Fruit fly (Drosophila melanogaster): ENCODE results near the gene kug.
A peak's percentile ranks its signal among the peaks of the same experiment; 100 is the strongest.

The kug gene

DNA sequence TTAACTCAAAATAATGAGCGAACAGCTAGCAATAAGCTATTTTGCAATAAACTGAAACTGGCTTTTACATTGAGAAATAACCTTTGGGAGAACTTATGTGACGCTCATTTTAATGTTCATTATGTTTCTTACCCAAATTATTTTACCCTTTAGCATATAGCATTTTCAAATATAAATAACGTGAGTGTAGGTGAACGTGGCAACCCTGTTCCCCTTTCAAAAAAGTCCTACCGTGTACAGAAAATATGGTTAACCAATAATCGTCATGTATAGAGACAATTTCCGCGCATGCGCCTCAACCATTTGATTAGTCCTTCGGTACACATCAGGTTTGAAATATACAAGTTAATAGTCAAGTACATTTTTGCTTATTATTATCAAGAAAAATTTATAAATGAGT lies 11.1 kb upstream of the kug start:
- TF ChIP-seq psq (optimal IDR thresholded peaks at IDR 0.05) = no peak
- TF ChIP-seq usp (GFP tag; optimal IDR thresholded peaks at IDR 0.05) = no peak
- TF ChIP-seq CG8478 (optimal IDR thresholded peaks at IDR 0.05) = no peak
- no peak for TF ChIP-seq EcR (GFP tag; optimal IDR thresholded peaks at IDR 0.05)
- no peak for TF ChIP-seq pan (optimal IDR thresholded peaks at IDR 0.05)
- TF ChIP-seq Dll (optimal IDR thresholded peaks at IDR 0.05) = no peak

DNA sequence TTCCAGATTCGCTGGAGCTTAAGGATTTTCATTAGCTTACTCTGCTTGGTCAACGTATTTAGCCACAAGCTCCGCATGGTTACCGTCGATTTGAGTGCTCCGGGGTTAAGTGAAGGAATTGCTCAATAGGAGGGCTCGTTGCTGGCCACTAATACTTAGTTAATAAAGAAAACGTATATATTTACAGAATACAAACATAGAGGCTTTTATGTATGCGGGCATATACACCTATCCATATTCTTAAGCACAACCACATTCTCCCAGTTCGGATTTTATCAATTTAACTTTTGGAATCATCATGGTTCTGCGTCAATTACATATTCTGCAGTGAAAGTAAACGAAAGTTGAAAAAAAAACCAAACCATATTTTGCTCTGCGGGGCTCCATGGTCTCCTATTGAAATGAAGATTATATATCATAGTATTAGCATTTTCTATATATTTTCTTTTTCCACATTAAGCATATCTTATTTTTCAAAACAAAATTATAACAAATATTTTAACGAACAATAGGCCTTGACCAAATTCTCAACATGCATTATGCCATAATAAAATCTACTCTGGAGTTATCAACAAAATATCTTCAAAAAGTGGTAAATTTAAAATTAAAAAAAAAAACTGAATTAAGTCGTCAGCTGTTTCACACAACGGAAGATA lies 4.9 kb upstream of the kug start, which contains the start of the genes Tom20 and Gabat:
Gene Tom20, plus strand, starts transcription at position 564 of the 656 bp plus-strand sequence.
Gene Gabat, minus strand, starts transcription at position 606 of the 656 bp plus-strand sequence.
- no peak for TF ChIP-seq Dll (optimal IDR thresholded peaks at IDR 0.05)
- TF ChIP-seq EcR (GFP tag; optimal IDR thresholded peaks at IDR 0.05) = no peak
- no peak for TF ChIP-seq pan (optimal IDR thresholded peaks at IDR 0.05)
- TF ChIP-seq usp (GFP tag; optimal IDR thresholded peaks at IDR 0.05) = no peak
- no peak for TF ChIP-seq CG8478 (optimal IDR thresholded peaks at IDR 0.05)
- TF ChIP-seq psq (optimal IDR thresholded peaks at IDR 0.05) = no peak

- TF ChIP-seq psq (optimal IDR thresholded peaks at IDR 0.05) (no peak), Dll (optimal IDR thresholded peaks at IDR 0.05) (no peak), CG8478 (optimal IDR thresholded peaks at IDR 0.05) (no peak), usp (GFP tag; optimal IDR thresholded peaks at IDR 0.05) (no peak), pan (optimal IDR thresholded peaks at IDR 0.05) (no peak), EcR (GFP tag; optimal IDR thresholded peaks at IDR 0.05) (no peak)
These were observed 4.0 kb upstream of the kug start for dm6 chr3L:20000878-20001640.

DNA sequence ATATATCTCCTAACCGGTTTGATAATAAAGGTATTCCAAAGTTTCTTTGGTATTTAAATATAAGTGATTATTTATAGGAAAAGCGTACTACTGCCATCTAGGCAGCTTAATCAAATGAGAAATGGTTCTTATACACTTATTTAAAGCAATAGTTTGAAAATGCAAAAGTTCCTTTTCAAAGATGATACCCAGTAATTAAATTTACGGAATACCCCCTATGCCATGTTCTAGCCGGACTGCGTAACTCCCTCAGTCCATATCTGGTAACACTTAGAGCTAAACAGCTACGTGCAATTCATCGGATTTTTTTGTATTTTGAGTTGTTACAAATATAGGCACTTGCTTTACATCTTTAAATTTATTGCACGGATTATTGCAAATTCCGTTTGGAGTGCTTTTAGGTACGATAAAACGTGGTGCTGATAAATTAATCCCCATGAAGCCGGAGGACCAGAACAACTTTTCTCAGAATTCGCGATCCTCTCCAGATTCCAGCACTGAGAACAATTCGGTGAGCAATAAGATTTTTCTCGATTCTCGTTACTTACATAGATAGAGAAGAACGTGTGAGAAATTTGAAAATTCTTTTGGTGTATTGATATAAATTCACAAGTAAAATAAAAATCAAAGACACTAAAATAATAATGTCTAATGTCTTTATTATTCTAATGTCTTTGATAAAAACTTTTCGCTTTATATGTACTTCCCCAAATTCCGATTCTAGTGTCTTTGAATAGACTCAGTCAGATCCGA lies 2.4 kb upstream of the kug start, which contains the start of gene CG7668:
Gene CG7668, plus strand, starts transcription at position 255 of the 753 bp plus-strand sequence.
- TF ChIP-seq Dll (optimal IDR thresholded peaks at IDR 0.05) (no peak), EcR (GFP tag; optimal IDR thresholded peaks at IDR 0.05) (no peak), pan (optimal IDR thresholded peaks at IDR 0.05) (peak; percentile 49)

DNA sequence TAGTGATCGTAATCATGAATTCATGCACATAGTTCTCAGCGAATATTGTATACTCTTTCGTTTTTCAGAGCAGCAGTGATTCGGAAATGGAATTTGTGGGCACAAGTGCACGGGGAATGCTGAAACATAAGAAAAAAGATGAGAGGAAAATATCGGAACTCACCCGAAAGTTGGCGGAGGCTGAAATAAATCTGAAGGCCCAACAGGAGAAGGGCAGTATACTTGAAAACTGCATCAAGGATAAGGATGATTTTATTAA lies 1.9 kb upstream of the kug start:
- no peak for TF ChIP-seq pan (optimal IDR thresholded peaks at IDR 0.05)
- TF ChIP-seq EcR (GFP tag; optimal IDR thresholded peaks at IDR 0.05) = no peak
- no peak for TF ChIP-seq Dll (optimal IDR thresholded peaks at IDR 0.05)
- TF ChIP-seq usp (GFP tag; optimal IDR thresholded peaks at IDR 0.05) = no peak

- TF ChIP-seq pan (optimal IDR thresholded peaks at IDR 0.05) = no peak
- TF ChIP-seq Dll (optimal IDR thresholded peaks at IDR 0.05) = no peak
- no peak for TF ChIP-seq CG8478 (optimal IDR thresholded peaks at IDR 0.05)
- TF ChIP-seq psq (optimal IDR thresholded peaks at IDR 0.05) = no peak
- no peak for TF ChIP-seq usp (GFP tag; optimal IDR thresholded peaks at IDR 0.05)
- TF ChIP-seq EcR (GFP tag; optimal IDR thresholded peaks at IDR 0.05) = no peak
These were observed 645 bp upstream of the kug start for dm6 chr3L:20004442-20004869.

DNA sequence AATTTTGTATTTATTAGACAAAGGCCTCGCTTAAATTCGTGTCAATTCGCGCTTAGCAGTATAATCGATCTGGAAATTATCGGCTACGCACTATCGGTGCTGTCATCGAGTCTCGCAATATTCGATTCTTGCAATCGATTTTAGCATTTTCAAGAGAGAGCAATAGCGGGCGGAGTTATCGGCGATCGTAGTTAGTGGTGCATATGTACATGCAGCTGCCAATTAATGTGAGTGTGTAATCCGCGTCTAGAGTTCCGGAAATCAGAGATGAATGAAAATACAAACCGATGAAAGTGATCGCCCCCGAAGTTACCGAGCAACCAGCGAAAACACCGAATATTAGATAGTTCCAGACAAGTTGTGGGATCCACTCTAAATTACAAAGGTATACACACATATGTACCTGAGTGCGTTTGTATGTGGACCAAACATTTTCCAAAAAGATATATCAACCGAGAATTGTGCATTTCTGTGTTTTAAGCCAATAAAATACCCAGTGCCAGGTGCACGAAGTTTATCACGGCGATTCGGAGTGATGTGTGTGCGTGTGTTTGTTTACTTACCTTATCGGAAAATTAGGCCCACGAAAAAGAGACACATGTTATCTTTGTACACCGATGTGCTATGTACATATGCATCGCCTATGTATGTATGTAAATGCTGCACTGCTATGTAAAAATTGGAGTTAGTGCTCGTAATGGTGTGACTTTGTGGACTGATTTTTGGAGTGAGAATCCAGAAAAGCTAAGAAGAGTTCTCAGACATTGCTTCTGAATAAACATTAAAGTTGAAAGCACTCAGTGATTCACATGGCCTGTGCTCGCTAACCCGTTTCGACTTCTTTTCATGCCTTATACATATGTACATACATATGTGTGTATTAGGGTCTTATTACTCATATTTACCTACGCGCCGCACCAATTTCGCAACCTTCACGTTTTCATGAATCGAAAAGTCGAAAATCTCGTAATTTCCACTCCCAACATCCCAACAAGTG lies 1.5 kb downstream of the kug start:
- TF ChIP-seq EcR (GFP tag; optimal IDR thresholded peaks at IDR 0.05) (no peak), pan (optimal IDR thresholded peaks at IDR 0.05) (no peak), usp (GFP tag; optimal IDR thresholded peaks at IDR 0.05) (no peak), CG8478 (optimal IDR thresholded peaks at IDR 0.05) (no peak), Dll (optimal IDR thresholded peaks at IDR 0.05) (no peak), psq (optimal IDR thresholded peaks at IDR 0.05) (no peak)

DNA sequence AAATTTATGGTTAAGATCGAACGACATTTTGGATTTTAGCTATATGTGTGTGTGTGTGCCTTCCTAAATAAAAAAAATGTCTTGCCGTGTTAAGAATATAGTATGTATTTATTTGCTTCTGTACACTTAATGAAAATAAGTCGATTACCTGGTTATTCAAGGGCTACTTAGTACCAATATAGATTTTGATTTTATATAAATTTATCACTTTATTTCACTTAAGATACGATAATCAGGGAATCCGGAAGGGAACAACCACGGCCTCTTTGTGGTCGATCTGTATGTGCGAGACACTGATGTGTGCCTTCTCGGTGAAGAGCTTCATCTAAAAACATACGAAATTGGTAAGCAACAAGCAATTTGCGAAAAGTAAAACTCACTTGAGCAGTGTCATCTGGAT lies 22.6 kb downstream of the kug start, which contains the start of gene CG14183:
Gene CG14183, minus strand, starts transcription at position 101 of the 400 bp plus-strand sequence.
- TF ChIP-seq pan (optimal IDR thresholded peaks at IDR 0.05) (no peak), EcR (GFP tag; optimal IDR thresholded peaks at IDR 0.05) (no peak), CG8478 (optimal IDR thresholded peaks at IDR 0.05) (no peak), psq (optimal IDR thresholded peaks at IDR 0.05) (no peak), usp (GFP tag; optimal IDR thresholded peaks at IDR 0.05) (no peak), Dll (optimal IDR thresholded peaks at IDR 0.05) (no peak)

DNA sequence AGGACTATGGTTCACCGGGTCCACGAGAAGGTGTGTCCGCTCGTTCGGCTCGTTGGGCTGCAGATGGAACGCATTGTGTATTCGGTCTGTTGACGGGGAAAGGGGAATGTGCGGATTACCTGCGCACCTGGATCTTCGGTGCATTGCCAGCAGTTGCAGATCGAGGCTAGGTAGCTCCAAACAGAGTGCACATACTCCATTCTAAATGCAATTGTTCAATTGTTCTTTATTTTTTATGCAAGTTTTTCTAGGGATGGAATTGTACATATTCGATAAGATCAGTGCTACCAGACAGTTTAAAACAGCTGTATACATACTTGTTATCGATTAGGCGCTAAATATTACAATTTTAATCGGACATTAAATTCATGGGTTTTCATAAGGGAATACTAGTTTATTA lies 23.7 kb downstream of the kug start, which contains the start of gene Lamtor1:
Gene Lamtor1, minus strand, starts transcription at position 268 of the 400 bp plus-strand sequence.
- TF ChIP-seq CG8478 (optimal IDR thresholded peaks at IDR 0.05) (no peak), Dll (optimal IDR thresholded peaks at IDR 0.05) (no peak), psq (optimal IDR thresholded peaks at IDR 0.05) (no peak), EcR (GFP tag; optimal IDR thresholded peaks at IDR 0.05) (no peak), pan (optimal IDR thresholded peaks at IDR 0.05) (no peak), usp (GFP tag; optimal IDR thresholded peaks at IDR 0.05) (no peak)

DNA sequence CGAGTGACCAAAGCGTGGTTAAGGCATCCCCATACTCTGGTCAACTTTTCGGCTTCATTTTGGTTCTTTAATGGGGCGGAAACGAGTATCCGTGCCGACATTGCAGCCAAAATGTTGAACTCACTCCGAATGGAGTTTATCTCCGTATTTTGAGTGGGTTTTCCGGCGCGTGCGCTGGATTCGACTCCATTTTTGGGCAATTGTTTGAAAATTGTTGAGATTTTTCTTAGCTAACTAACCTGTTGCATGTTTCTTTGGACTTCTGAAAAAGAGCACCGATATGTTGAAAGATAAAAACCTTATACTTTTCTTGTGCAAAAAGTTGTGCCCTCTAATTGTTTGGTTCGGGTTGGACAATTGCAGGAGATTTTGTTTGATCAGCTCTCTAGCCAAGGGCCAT lies 31.5 kb downstream of the kug start:
- no peak for TF ChIP-seq CG8478 (optimal IDR thresholded peaks at IDR 0.05)
- TF ChIP-seq pan (optimal IDR thresholded peaks at IDR 0.05) = no peak
- TF ChIP-seq Dll (optimal IDR thresholded peaks at IDR 0.05) = no peak
- no peak for TF ChIP-seq usp (GFP tag; optimal IDR thresholded peaks at IDR 0.05)
- no peak for TF ChIP-seq psq (optimal IDR thresholded peaks at IDR 0.05)
- no peak for TF ChIP-seq EcR (GFP tag; optimal IDR thresholded peaks at IDR 0.05)

dm6 chr3L:20062546-20062945 lies 57.4 kb downstream of the kug start:
- TF ChIP-seq usp (GFP tag; optimal IDR thresholded peaks at IDR 0.05) (no peak), pan (optimal IDR thresholded peaks at IDR 0.05) (no peak), psq (optimal IDR thresholded peaks at IDR 0.05) (no peak), Dll (optimal IDR thresholded peaks at IDR 0.05) (no peak), EcR (GFP tag; optimal IDR thresholded peaks at IDR 0.05) (no peak), CG8478 (optimal IDR thresholded peaks at IDR 0.05) (no peak)

All from whole organism.